Fruit fly (Drosophila melanogaster) Kc167 (cell line): ENCODE data around the gene ND-18.

Experiments used
- Myc ChIP-seq: fragments of >200 bp; optimal IDR thresholded peaks from 2 replicates; lab custom pipeline; 2017; ENCODE audit warnings: missing external identifiers
- Sin3A ChIP-seq: fragments of >200 bp; optimal IDR thresholded peaks from 2 replicates; lab custom pipeline; 2018; ENCODE audit warnings: missing external identifiers

DNA sequence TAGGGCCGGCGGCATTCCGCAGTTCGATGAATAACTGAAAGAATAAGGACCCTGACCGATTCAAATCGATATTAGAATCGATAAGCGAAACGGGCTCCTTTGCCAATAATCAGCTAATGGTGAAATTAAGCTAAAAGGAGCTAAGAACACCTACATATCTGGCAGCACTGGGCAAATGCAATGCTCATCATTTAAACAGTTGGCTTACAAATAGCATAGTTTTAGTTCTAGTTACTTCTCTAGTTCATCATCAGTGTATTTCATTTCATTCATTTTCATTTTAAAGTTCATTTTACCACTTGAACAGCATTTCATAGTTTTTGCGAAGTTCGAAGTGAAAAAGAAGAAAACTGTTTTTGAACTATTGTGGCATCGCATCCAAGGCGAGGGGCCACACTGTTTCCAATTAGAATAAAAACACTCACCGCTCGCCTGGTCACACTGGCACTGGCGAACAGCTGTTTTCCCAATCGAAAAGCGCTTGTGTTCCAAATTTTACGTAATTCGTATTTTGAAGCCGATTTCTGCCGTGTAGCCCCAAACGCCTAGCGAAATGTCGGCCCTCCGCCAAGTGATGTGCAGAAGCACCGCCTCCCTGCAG, at the start of gene ND-18, which contains the start of gene pcm:
- TF ChIP-seq Myc (lab: Kevin White, UChicago): no peak
- no peak for TF ChIP-seq Sin3A (lab: Kevin White, UChicago)
